Fruit fly (Drosophila melanogaster): ENCODE data around the gene e.

The e gene

DNA sequence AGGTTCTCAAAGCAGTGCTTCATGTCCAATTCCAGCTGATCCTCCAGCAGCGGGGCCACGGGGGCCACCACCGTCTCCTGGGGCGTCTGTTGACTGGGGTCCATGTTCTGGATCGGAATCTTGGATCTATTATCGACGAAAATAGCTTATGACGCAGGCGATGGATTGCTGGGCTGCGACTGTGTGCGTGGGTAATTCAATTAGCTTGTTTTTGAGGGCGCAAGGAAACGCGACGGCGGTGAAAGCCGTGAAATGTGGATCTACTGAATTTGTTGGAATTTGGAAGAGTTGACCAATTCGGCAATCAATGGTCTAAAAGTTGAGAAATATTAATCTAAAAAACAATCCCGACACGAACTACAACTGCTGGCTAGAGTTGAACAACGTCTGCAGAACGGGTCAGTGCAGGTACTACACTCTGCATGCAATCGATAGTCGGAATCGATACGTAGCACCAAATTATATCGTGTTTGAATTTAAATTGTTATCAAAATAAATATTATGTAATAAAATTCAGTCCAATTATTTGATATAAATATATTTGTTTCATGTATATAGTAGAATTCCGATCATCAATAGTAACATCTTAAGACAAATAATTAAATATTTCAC is 36.6 kb upstream of the e start, which contains the start of gene CG3308 (continued):
- no peak for TF ChIP-seq dl (GFP tag; optimal IDR thresholded peaks at IDR 0.05; ENCODE audit: insufficient read depth in 1 of 2, partially characterized antibody in 2 of 2)
- TF ChIP-seq jim (GFP tag; optimal IDR thresholded peaks at IDR 0.05): no peak
- no peak for TF ChIP-seq Dfd (GFP tag; optimal IDR thresholded peaks at IDR 0.05)
- TF ChIP-seq psq (GFP tag; optimal IDR thresholded peaks at IDR 0.05): peak; percentile 18
- TF ChIP-seq CG9705 (GFP tag; optimal IDR thresholded peaks at IDR 0.05): no peak
- TF ChIP-seq Rel (GFP tag; optimal IDR thresholded peaks at IDR 0.05): no peak
- peak; percentile 51 for TF ChIP-seq Rel (tag; optimal IDR thresholded peaks at IDR 0.05)
- TF ChIP-seq CrebA (GFP tag; optimal IDR thresholded peaks at IDR 0.05; ENCODE audit: borderline replicate concordance): no peak
- TF ChIP-seq br (GFP tag; optimal IDR thresholded peaks at IDR 0.05): peak; percentile 5
- TF ChIP-seq tai (GFP tag; optimal IDR thresholded peaks at IDR 0.05): no peak

DNA sequence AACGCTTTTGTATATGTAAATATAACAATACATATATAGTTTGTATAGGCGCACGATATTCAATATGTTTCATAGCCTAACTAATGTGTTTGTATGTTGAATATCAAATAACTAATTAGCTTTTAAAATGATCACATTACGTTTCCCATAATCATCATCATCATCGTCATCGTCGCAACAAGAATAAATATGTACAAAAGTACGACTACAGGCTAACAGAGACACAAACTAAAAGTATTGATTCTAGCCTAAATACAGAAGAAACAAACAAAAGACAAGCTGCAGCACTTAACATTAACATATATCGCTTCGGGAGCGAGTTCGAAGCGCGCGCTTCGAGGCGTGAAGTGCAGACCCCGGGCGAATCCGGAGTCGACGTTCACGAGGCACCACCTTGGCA is 34.2 kb upstream of the e start:
- no peak for TF ChIP-seq Mio (GFP tag; optimal IDR thresholded peaks at IDR 0.05)
- no peak for TF ChIP-seq Hr83 (GFP tag; optimal IDR thresholded peaks at IDR 0.05; ENCODE audit: poor library complexity, severe bottlenecking)
- no peak for TF ChIP-seq N (GFP tag; optimal IDR thresholded peaks at IDR 0.05)
- TF ChIP-seq Rel (GFP tag; optimal IDR thresholded peaks at IDR 0.05): no peak
- no peak for TF ChIP-seq Rel (tag; optimal IDR thresholded peaks at IDR 0.05)
- no peak for TF ChIP-seq woc (GFP tag; optimal IDR thresholded peaks at IDR 0.05)
- no peak for TF ChIP-seq dmrt93B (GFP tag; optimal IDR thresholded peaks at IDR 0.05)
- no peak for TF ChIP-seq sv (GFP tag; optimal IDR thresholded peaks at IDR 0.05)
- no peak for TF ChIP-seq Jra (GFP tag; optimal IDR thresholded peaks at IDR 0.05)
- no peak for TF ChIP-seq jim (GFP tag; optimal IDR thresholded peaks at IDR 0.05)
- no peak for TF ChIP-seq usp (GFP tag; optimal IDR thresholded peaks at IDR 0.05)
- no peak for TF ChIP-seq tai (GFP tag; optimal IDR thresholded peaks at IDR 0.05)
- TF ChIP-seq lola (GFP tag; optimal IDR thresholded peaks at IDR 0.05): no peak
- no peak for TF ChIP-seq sage (GFP tag; optimal IDR thresholded peaks at IDR 0.05)
- no peak for TF ChIP-seq Hnf4 (GFP tag; optimal IDR thresholded peaks at IDR 0.05)
- TF ChIP-seq Hr78 (GFP tag; optimal IDR thresholded peaks at IDR 0.05): no peak
- TF ChIP-seq CG9705 (GFP tag; optimal IDR thresholded peaks at IDR 0.05): no peak
- TF ChIP-seq Myc (optimal IDR thresholded peaks at IDR 0.05): no peak
- TF ChIP-seq Vsx2 (GFP tag; optimal IDR thresholded peaks at IDR 0.05; ENCODE audit: partially characterized antibody): no peak
- no peak for TF ChIP-seq foxo (GFP tag; optimal IDR thresholded peaks at IDR 0.05)
- no peak for TF ChIP-seq ey (GFP tag; optimal IDR thresholded peaks at IDR 0.05)

DNA sequence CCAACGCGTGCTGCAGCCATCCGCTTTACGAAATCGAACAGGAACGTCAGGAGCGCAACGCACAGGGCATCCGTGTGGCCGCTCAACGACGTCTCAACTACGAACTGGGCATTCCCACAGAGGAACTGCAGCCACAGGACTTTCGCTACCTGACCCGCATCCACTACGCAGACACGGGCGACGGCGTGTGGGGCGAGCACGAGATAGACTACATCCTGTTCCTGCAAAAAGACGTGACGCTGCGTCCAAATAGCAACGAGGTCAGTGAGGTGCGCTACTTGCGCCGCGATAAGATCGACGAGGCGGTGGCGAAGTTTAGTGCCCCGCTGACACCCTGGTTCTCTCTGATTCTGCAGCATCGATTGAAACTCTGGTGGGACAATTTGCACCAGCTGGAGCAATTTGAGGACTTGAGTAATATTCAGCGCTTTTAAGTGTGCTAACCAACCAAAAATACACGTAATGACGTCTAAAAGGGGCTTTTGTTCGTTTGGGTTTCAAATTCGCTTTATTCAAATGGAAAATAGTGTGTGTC is 33.7 kb upstream of the e start:
- TF ChIP-seq GATAd (GFP tag; optimal IDR thresholded peaks at IDR 0.05) (no peak), dmrt93B (GFP tag; optimal IDR thresholded peaks at IDR 0.05) (no peak), usp (GFP tag; optimal IDR thresholded peaks at IDR 0.05) (no peak)

DNA sequence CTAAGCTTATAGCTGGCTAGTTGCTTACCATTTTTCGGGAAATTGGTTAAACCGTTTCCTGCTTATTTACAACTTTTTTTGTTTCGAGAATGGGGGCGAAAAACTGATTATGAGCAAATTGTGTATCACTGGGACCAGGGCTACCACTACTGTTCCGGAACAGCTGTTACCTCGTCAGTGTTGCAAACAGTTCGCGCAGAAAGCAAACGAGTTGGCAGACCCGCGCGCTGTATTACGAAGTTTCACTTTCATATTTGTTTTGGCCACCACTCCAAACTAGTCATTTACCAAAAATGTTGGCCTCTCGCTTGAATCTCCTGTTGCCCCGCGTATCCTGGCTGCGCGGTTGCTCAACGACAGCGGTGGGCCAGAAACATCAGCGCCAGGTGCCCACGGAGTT is 32.9 kb upstream of the e start, which contains the start of the genes AP-2sigma and Idi:
TSS of gene AP-2sigma (minus strand) at position 153 of the 400 bp plus-strand sequence.
TSS of gene Idi (plus strand) at position 204 of the 400 bp plus-strand sequence.
- TF ChIP-seq Sp1 (GFP tag; optimal IDR thresholded peaks at IDR 0.05) (peak; percentile 30), h (GFP tag; optimal IDR thresholded peaks at IDR 0.05) (peak; percentile 47), CG32264 (GFP tag; optimal IDR thresholded peaks at IDR 0.05) (no peak), dsf (GFP tag; optimal IDR thresholded peaks at IDR 0.05; ENCODE audit: borderline replicate concordance) (no peak), rgr (GFP tag; optimal IDR thresholded peaks at IDR 0.05) (peak; percentile 57), GATAd (GFP tag; optimal IDR thresholded peaks at IDR 0.05) (no peak), Hr78 (GFP tag; optimal IDR thresholded peaks at IDR 0.05) (no peak), Rel (GFP tag; optimal IDR thresholded peaks at IDR 0.05) (no peak), Rel (tag; optimal IDR thresholded peaks at IDR 0.05) (peak; percentile 48), N (GFP tag; optimal IDR thresholded peaks at IDR 0.05) (no peak), sv (GFP tag; optimal IDR thresholded peaks at IDR 0.05) (no peak), jim (GFP tag; optimal IDR thresholded peaks at IDR 0.05) (no peak), Myc (optimal IDR thresholded peaks at IDR 0.05) (no peak), Vsx2 (GFP tag; optimal IDR thresholded peaks at IDR 0.05; ENCODE audit: partially characterized antibody) (no peak), brk (GFP tag; optimal IDR thresholded peaks at IDR 0.05) (no peak), Dfd (GFP tag; optimal IDR thresholded peaks at IDR 0.05) (no peak), HLH106 (tag; optimal IDR thresholded peaks at IDR 0.05) (peak; percentile 32), CrebA (GFP tag; optimal IDR thresholded peaks at IDR 0.05; ENCODE audit: borderline replicate concordance) (no peak), Hnf4 (GFP tag; optimal IDR thresholded peaks at IDR 0.05) (peak; percentile 15), br (GFP tag; optimal IDR thresholded peaks at IDR 0.05) (peak; percentile 23), dmrt93B (GFP tag; optimal IDR thresholded peaks at IDR 0.05) (no peak), OdsH (GFP tag; optimal IDR thresholded peaks at IDR 0.05) (peak; percentile 4), Dif (GFP tag; optimal IDR thresholded peaks at IDR 0.05; ENCODE audit: partially characterized antibody) (peak; percentile 8), sage (GFP tag; optimal IDR thresholded peaks at IDR 0.05) (no peak), tai (GFP tag; optimal IDR thresholded peaks at IDR 0.05) (no peak), Jra (GFP tag; optimal IDR thresholded peaks at IDR 0.05) (no peak), lola (GFP tag; optimal IDR thresholded peaks at IDR 0.05) (no peak), Hr83 (GFP tag; optimal IDR thresholded peaks at IDR 0.05; ENCODE audit: poor library complexity, severe bottlenecking) (peak; percentile 37), Abd-B (GFP tag; optimal IDR thresholded peaks at IDR 0.05) (no peak), foxo (GFP tag; optimal IDR thresholded peaks at IDR 0.05) (peak in 1 of 2 experiments; percentile 58), Mio (GFP tag; optimal IDR thresholded peaks at IDR 0.05) (no peak)

Data from whole organism, wandering third instar larva.